Fruit fly (Drosophila melanogaster): ENCODE data around the gene CG43133.

DNA sequence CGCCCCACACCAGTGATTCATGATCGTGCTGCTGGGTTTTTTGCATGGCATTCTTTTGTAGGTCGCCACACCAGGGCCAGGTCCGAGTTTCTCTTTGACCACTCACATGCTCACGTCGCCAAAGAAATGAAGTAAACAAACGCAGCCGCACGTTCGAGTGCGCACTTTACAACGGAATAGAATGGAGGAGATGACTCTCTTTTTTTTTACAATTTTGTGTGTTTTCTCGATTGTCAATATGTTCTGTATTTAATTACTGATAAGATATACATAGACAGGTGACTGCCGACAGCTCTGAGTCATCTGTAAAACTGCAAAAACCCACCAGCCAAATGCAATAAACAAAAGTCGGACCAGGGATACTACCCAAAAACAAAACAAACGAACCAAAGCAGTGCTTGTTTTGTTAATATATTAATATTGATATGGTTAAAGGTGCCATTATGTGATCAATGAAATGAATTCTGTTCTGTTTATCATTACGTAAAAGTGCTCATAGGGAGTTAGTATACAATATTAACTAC is 29.8 kb downstream of the CG43133 start:
- TF ChIP-seq CG12768 (GFP tag; optimal IDR thresholded peaks at IDR 0.05) (no peak), Clk (GFP tag; optimal IDR thresholded peaks at IDR 0.05) (no peak), CG1620 (GFP tag; optimal IDR thresholded peaks at IDR 0.05) (no peak), pad (GFP tag; optimal IDR thresholded peaks at IDR 0.05) (no peak)

Measured in whole organism, adult.